Fruit fly (Drosophila melanogaster) whole organism, adult: ENCODE measurements around the gene CG44088.

Experiments
- CG11617 ChIP-seq: fragments of 200-800 bp; sonication (Bioruptor generic); optimal IDR thresholded peaks from 2 replicates; lab custom pipeline; 2017; ENCODE audit warnings: mild to moderate bottlenecking, missing biosample characterization, missing genetic modification reagents, missing genetic modification characterization
- CG12768 ChIP-seq: fragments of 200-800 bp; sonication (Bioruptor generic); optimal IDR thresholded peaks from 2 replicates; lab custom pipeline; 2017; ENCODE audit warnings: missing biosample characterization, missing genetic modification characterization, mild to moderate bottlenecking, moderate library complexity, missing genetic modification reagents
- CG14711 ChIP-seq: fragments of 200-800 bp; sonication (Bioruptor generic); optimal IDR thresholded peaks from 2 replicates; lab custom pipeline; 2018; ENCODE audit warnings: missing biosample characterization, mild to moderate bottlenecking, missing genetic modification characterization, moderate library complexity
- CG1620 ChIP-seq: fragments of 200-800 bp; sonication (Bioruptor generic); optimal IDR thresholded peaks from 2 replicates; lab custom pipeline; 2016; ENCODE audit warnings: missing biosample characterization, missing genetic modification characterization
- CG33017 ChIP-seq: fragments of 200-800 bp; sonication (Bioruptor generic); optimal IDR thresholded peaks from 2 replicates; lab custom pipeline; 2018; ENCODE audit warnings: missing biosample characterization, mild to moderate bottlenecking, missing genetic modification characterization, moderate library complexity
- CG5204 ChIP-seq: fragments of 200-800 bp; sonication (Bioruptor generic); optimal IDR thresholded peaks from 2 replicates; lab custom pipeline; 2016; ENCODE audit warnings: missing biosample characterization, missing genetic modification characterization
- CG7045 ChIP-seq: fragments of 200-800 bp; sonication (Bioruptor generic); optimal IDR thresholded peaks from 2 replicates; lab custom pipeline; 2017; ENCODE audit warnings: missing biosample characterization, mild to moderate bottlenecking, missing genetic modification characterization
- CG7101 ChIP-seq: fragments of 200-800 bp; sonication (Bioruptor generic); optimal IDR thresholded peaks from 2 replicates; lab custom pipeline; 2018; ENCODE audit warnings: missing biosample characterization, mild to moderate bottlenecking, missing genetic modification characterization, moderate library complexity
- Clk ChIP-seq: fragments of 200-800 bp; sonication (Bioruptor generic); optimal IDR thresholded peaks from 2 replicates; lab custom pipeline; 2017; ENCODE audit warnings: missing biosample characterization, missing genetic modification characterization
- Crg-1 ChIP-seq: fragments of 200-800 bp; sonication (Bioruptor generic); optimal IDR thresholded peaks from 2 replicates; lab custom pipeline; 2016; ENCODE audit warnings: missing biosample characterization, missing genetic modification characterization
- Hr96 ChIP-seq: fragments of 200-800 bp; sonication (Bioruptor generic); optimal IDR thresholded peaks from 2 replicates; lab custom pipeline; 2016; ENCODE audit warnings: missing biosample characterization, missing genetic modification characterization
- Mnt ChIP-seq: fragments of 200-800 bp; sonication (Bioruptor generic); optimal IDR thresholded peaks from 2 replicates; lab custom pipeline; 2016; ENCODE audit warnings: missing biosample characterization, mild to moderate bottlenecking, missing genetic modification characterization
- bab1 ChIP-seq: fragments of 200-800 bp; sonication (Bioruptor generic); optimal IDR thresholded peaks from 3 replicates; lab custom pipeline; 2019; ENCODE audit warnings: missing biosample characterization, mild to moderate bottlenecking, missing genetic modification characterization, moderate library complexity
- cic ChIP-seq: fragments of 200-800 bp; sonication (Bioruptor generic); optimal IDR thresholded peaks from 2 replicates; lab custom pipeline; 2017; ENCODE audit warnings: missing biosample characterization, mild to moderate bottlenecking, missing genetic modification characterization, moderate library complexity
- cnc ChIP-seq, 2 experiments: fragments of >200 bp; optimal IDR thresholded peaks; 2 replicates each; lab custom pipeline; 2017
- kay ChIP-seq: fragments of 200-800 bp; sonication (Bioruptor generic); peaks from one replicate; lab custom pipeline; 2016; ENCODE audit warnings: missing biosample characterization, missing genetic modification characterization, borderline replicate concordance
- ovo ChIP-seq: fragments of 200-800 bp; sonication (Bioruptor generic); optimal IDR thresholded peaks from 2 replicates; lab custom pipeline; 2016; ENCODE audit warnings: missing biosample characterization, missing genetic modification characterization
- pad ChIP-seq: fragments of 200-800 bp; sonication (Bioruptor generic); optimal IDR thresholded peaks from 3 replicates; lab custom pipeline; 2017; ENCODE audit warnings: missing biosample characterization, missing genetic modification characterization, mild to moderate bottlenecking, moderate library complexity, missing genetic modification reagents
- tj ChIP-seq: fragments of 200-800 bp; sonication (Bioruptor generic); optimal IDR thresholded peaks from 3 replicates; lab custom pipeline; 2017; ENCODE audit warnings: missing biosample characterization, mild to moderate bottlenecking, missing genetic modification characterization, moderate library complexity
- toe ChIP-seq: fragments of 200-800 bp; sonication (Bioruptor generic); optimal IDR thresholded peaks from 2 replicates; lab custom pipeline; 2016; ENCODE audit warnings: missing biosample characterization, missing genetic modification characterization

CG44088 gene

DNA sequence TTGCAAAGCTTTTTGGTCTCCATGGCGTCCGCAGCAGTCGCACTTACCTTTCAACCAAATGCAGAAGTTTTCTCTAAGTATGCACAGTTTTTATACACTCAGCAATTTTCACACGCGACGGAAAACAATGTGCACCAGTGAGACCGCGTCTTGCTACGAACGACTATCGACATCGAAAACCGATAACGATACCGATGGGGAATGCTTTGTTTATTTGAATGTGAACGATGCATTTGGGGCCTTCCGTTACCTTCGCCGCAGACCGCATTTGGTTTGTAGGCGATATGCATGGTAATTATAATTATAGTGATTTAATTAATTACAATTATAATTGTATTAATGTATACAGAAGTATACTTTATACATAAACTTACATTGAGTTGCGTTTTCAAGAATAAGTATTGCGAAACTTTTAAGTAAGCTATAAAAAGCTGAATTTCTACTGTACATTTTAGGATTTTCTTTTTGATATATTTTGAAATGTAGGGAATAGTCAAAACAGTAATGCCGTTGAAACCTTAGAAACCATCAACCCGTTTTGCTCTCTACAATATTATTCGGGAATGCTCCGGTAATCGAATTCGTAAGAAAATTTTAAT is 37.2 kb upstream of the CG44088 start, which contains the start of the genes Hus1-like and ctrip:
Hus1-like (minus strand) TSS at position 161 of the 599 bp plus-strand sequence.
ctrip (minus strand) TSS at position 161 of the 599 bp plus-strand sequence.
- TF ChIP-seq tj (GFP tag; lab: Kevin White, UChicago) (peak; percentile 97), CG11617 (GFP tag; lab: Kevin White, UChicago) (no peak), CG7101 (tag; lab: Kevin White, UChicago) (peak; percentile 40), Hr96 (GFP tag; lab: Kevin White, UChicago) (no peak), pad (peak; percentile 2), cic (GFP tag; lab: Kevin White, UChicago) (no peak), CG1620 (no peak), Mnt (GFP tag; lab: Kevin White, UChicago) (peak; percentile 80), CG33017 (tag; lab: Kevin White, UChicago) (no peak), CG12768 (GFP tag; lab: Kevin White, UChicago) (no peak), cnc (optimal IDR thresholded peaks at IDR 0.05; lab: Kevin White, UChicago) (no peak), bab1 (GFP tag; lab: Kevin White, UChicago) (peak; percentile 74), Crg-1 (GFP tag; lab: Kevin White, UChicago) (no peak), CG7045 (GFP tag; lab: Kevin White, UChicago) (no peak), CG5204 (GFP tag; lab: Kevin White, UChicago) (no peak), ovo (GFP tag; lab: Kevin White, UChicago) (no peak), kay (GFP tag; lab: Kevin White, UChicago) (peak; percentile 88), toe (GFP tag; lab: Kevin White, UChicago) (no peak), Clk (no peak), CG14711 (no peak)

dm6 chr3R:4811124-4811935 is 36.5 kb upstream of the CG44088 start, which contains the start of gene Gmppb:
Gene Gmppb, plus strand, starts transcription at chr3R:4811444.
- TF ChIP-seq Clk (no peak), Hr96 (GFP tag; lab: Kevin White, UChicago) (no peak), Mnt (GFP tag; lab: Kevin White, UChicago) (no peak), Crg-1 (GFP tag; lab: Kevin White, UChicago) (no peak), kay (GFP tag; lab: Kevin White, UChicago) (no peak), ovo (GFP tag; lab: Kevin White, UChicago) (no peak), bab1 (GFP tag; lab: Kevin White, UChicago) (no peak), pad (no peak), CG5204 (GFP tag; lab: Kevin White, UChicago) (no peak), CG7101 (tag; lab: Kevin White, UChicago) (no peak), CG7045 (GFP tag; lab: Kevin White, UChicago) (no peak), CG1620 (no peak), cnc (optimal IDR thresholded peaks at IDR 0.05; lab: Kevin White, UChicago) (no peak), CG11617 (GFP tag; lab: Kevin White, UChicago) (no peak)

dm6 chr3R:4809944-4810653 is 35.2 kb upstream of the CG44088 start:
- TF ChIP-seq CG11617 (GFP tag; lab: Kevin White, UChicago) (no peak), ovo (GFP tag; lab: Kevin White, UChicago) (no peak), cic (GFP tag; lab: Kevin White, UChicago) (no peak), CG12768 (GFP tag; lab: Kevin White, UChicago) (peak; percentile 28), Hr96 (GFP tag; lab: Kevin White, UChicago) (no peak), Crg-1 (GFP tag; lab: Kevin White, UChicago) (no peak), pad (peak; percentile 57), kay (GFP tag; lab: Kevin White, UChicago) (no peak), Mnt (GFP tag; lab: Kevin White, UChicago) (no peak)

DNA sequence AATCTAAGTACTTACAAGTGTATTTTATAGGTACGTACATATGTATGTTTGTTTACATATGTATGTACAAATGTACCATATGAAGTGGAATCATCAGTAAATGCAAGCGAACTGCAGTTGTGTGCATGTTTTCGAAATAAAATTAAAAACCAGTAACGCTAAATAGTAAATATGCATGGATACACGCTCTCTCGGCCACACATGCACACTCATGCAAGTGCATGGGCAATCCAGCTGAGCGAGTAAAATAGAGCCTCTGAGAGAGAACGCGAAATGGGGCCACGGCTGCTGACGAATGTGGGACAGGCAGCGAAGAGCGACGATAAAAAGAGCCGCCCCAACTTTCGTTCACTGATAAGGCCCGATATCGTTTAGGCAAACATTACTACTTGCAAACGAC is 32.7 kb upstream of the CG44088 start:
- TF ChIP-seq cnc (optimal IDR thresholded peaks at IDR 0.05; lab: Kevin White, UChicago) (no peak), tj (GFP tag; lab: Kevin White, UChicago) (peak; percentile 66)

- TF ChIP-seq Hr96 (GFP tag; lab: Kevin White, UChicago), result peak; percentile 47
- TF ChIP-seq cic (GFP tag; lab: Kevin White, UChicago), result peak; percentile 3
- TF ChIP-seq cnc (optimal IDR thresholded peaks at IDR 0.05; lab: Kevin White, UChicago), result no peak
- TF ChIP-seq Clk, result peak; percentile 5
- peak; percentile 43 for TF ChIP-seq CG1620
- TF ChIP-seq CG11617 (GFP tag; lab: Kevin White, UChicago), result peak; percentile 60
- TF ChIP-seq Mnt (GFP tag; lab: Kevin White, UChicago), result peak; percentile 48
- no peak for TF ChIP-seq ovo (GFP tag; lab: Kevin White, UChicago)
- TF ChIP-seq CG7045 (GFP tag; lab: Kevin White, UChicago), result peak; percentile 41
- TF ChIP-seq CG14711, result no peak
- TF ChIP-seq toe (GFP tag; lab: Kevin White, UChicago), result no peak
- peak; percentile 57 for TF ChIP-seq CG33017 (tag; lab: Kevin White, UChicago)
- TF ChIP-seq Crg-1 (GFP tag; lab: Kevin White, UChicago), result peak; percentile 78
- TF ChIP-seq CG7101 (tag; lab: Kevin White, UChicago), result peak; percentile 55
- peak; percentile 50 for TF ChIP-seq CG12768 (GFP tag; lab: Kevin White, UChicago)
- TF ChIP-seq CG5204 (GFP tag; lab: Kevin White, UChicago), result peak; percentile 46
- peak; percentile 84 for TF ChIP-seq tj (GFP tag; lab: Kevin White, UChicago)
- TF ChIP-seq pad, result no peak
- peak; percentile 64 for TF ChIP-seq bab1 (GFP tag; lab: Kevin White, UChicago)
These were observed 31.5 kb upstream of the CG44088 start for dm6 chr3R:4806318-4806757.
